Fruit fly (Drosophila melanogaster): Measurements from ENCODE around the gene Gsc.

DNA sequence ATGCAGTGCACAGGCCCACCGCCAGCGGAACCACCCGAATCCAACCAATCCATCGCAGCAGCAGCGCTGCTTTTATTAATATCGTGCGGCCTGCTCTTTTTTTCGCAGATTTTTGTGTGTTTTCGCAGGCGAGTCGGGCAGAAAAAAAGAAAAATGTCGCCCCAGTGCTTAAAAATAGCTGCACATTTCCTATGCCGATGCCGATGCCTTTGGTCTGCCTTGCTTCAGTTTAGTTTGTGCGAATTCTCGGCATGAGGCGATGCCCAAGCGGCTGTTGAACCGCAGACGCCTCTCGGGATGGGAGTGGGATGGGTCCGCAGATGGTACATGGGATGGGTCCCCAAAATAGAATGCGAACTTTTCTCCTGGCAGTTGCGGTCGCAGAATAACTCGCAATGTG, 31.2 kb downstream of the Gsc start:
- TF ChIP-seq CG12768 (GFP tag; optimal IDR thresholded peaks at IDR 0.05) (no peak), Crg-1 (GFP tag; optimal IDR thresholded peaks at IDR 0.05) (no peak), CG33017 (tag; optimal IDR thresholded peaks at IDR 0.05) (no peak), CG7101 (tag; optimal IDR thresholded peaks at IDR 0.05) (no peak), CG14711 (tag; optimal IDR thresholded peaks at IDR 0.05) (no peak), Hr96 (GFP tag; optimal IDR thresholded peaks at IDR 0.05) (no peak), CG5204 (GFP tag; optimal IDR thresholded peaks at IDR 0.05) (no peak), tj (GFP tag; optimal IDR thresholded peaks at IDR 0.05) (no peak), kay (GFP tag; ENCODE audit: borderline replicate concordance) (no peak)
